Worm (Caenorhabditis elegans) whole organism, L4 larva: ENCODE data around the gene arrd-28.

ENCODE experiments used
- T26A8.4 ChIP-seq: fragments of 200-800 bp; sonication (Bioruptor generic); IDR thresholded peaks from 2 replicates; pipeline ENCODE4 v1.3.6; 2022; ENCODE audit warnings: missing genetic modification characterization, missing compliant biosample characterization
- aha-1 ChIP-seq: fragments of 150-350 bp; peaks from one replicate; lab custom pipeline; 2014; ENCODE audit warnings: missing biosample characterization, missing genetic modification characterization
- aly-2 ChIP-seq: sonication (generic microtip); optimal IDR thresholded peaks from 2 replicates; lab custom pipeline; 2018; ENCODE audit warnings: missing biosample characterization, missing genetic modification characterization
- arid-1 ChIP-seq: fragments of 200-800 bp; sonication (Bioruptor generic); conservative IDR thresholded peaks from 2 replicates; pipeline ENCODE4 v1.3.6; 2022; ENCODE audit warnings: missing genetic modification reagents, missing genetic modification characterization, missing compliant biosample characterization
- ceh-28 ChIP-seq: fragments of 150-350 bp; optimal IDR thresholded peaks from 2 replicates; lab custom pipeline; 2014; ENCODE audit warnings: missing biosample characterization, missing genetic modification reagents, missing genetic modification characterization
- ceh-32 ChIP-seq: sonication (generic microtip); optimal IDR thresholded peaks from 2 replicates; lab custom pipeline; 2016; ENCODE audit warnings: mild to moderate bottlenecking, missing genetic modification characterization, missing compliant biosample characterization; ENCODE audit not compliant: poor library complexity
- ceh-44 ChIP-seq: fragments of 200-800 bp; sonication (Bioruptor generic); IDR thresholded peaks from 2 replicates; pipeline ENCODE4 v1.3.6; 2022; ENCODE audit warnings: missing genetic modification reagents, missing genetic modification characterization, missing compliant biosample characterization
- ceh-62 ChIP-seq: sonication (generic microtip); optimal IDR thresholded peaks from 2 replicates; lab custom pipeline; 2017; ENCODE audit warnings: missing biosample characterization, missing genetic modification characterization
- cey-2 ChIP-seq: sonication (generic microtip); optimal IDR thresholded peaks from 3 replicates; lab custom pipeline; 2017; ENCODE audit warnings: missing genetic modification characterization, mild to moderate bottlenecking, missing compliant biosample characterization, antibody characterized with exemption, borderline replicate concordance; ENCODE audit not compliant: insufficient read depth
- daf-16 ChIP-seq, 3 experiments: sonication (generic microtip); optimal IDR thresholded peaks; 2 replicates each; lab custom pipeline; 2016 to 2017; ENCODE audit warnings: missing genetic modification characterization in 3 of 3, missing genetic modification reagents in 3 of 3, mild to moderate bottlenecking in 2 of 3, missing compliant biosample characterization in 2 of 3, missing biosample characterization in 1 of 3, moderate library complexity in 1 of 3
- dmd-6 ChIP-seq: fragments of 200-800 bp; sonication (Bioruptor generic); IDR thresholded peaks from 2 replicates; pipeline ENCODE4 v1.3.6; 2022; ENCODE audit warnings: missing genetic modification reagents, missing genetic modification characterization, missing compliant biosample characterization
- duxl-1 ChIP-seq: sonication (generic microtip); optimal IDR thresholded peaks from 2 replicates; lab custom pipeline; 2016; ENCODE audit warnings: mild to moderate bottlenecking, missing genetic modification characterization, moderate library complexity, missing compliant biosample characterization; ENCODE audit not compliant: poor library complexity
- dve-1 ChIP-seq: sonication (generic microtip); optimal IDR thresholded peaks from 2 replicates; lab custom pipeline; 2017; ENCODE audit warnings: antibody characterized with exemption, mild to moderate bottlenecking, missing genetic modification characterization, missing compliant biosample characterization; ENCODE audit not compliant: insufficient read depth
- fkh-10 ChIP-seq: fragments of 150-350 bp; optimal IDR thresholded peaks from 2 replicates; lab custom pipeline; 2014; ENCODE audit warnings: missing biosample characterization, missing genetic modification reagents, missing genetic modification characterization
- hlh-11 ChIP-seq: fragments of 200-800 bp; sonication (Bioruptor generic); optimal IDR thresholded peaks from 2 replicates; lab custom pipeline; 2018; ENCODE audit warnings: mild to moderate bottlenecking, missing genetic modification characterization, missing compliant biosample characterization
- jun-1 ChIP-seq: fragments of 150-350 bp; optimal IDR thresholded peaks from 2 replicates; lab custom pipeline; 2014; ENCODE audit warnings: missing biosample characterization, missing genetic modification reagents, missing genetic modification characterization
- lim-7 ChIP-seq: fragments of 200-800 bp; sonication (Bioruptor generic); IDR thresholded peaks from 2 replicates; pipeline ENCODE4 v1.3.6; 2022; ENCODE audit warnings: missing genetic modification characterization, missing compliant biosample characterization
- lin-1 ChIP-seq: fragments of 200-800 bp; sonication (Bioruptor generic); IDR thresholded peaks from 2 replicates; pipeline ENCODE4 v1.3.6; 2022; ENCODE audit warnings: missing genetic modification reagents, missing genetic modification characterization, missing compliant biosample characterization
- madf-9 ChIP-seq: fragments of 200-800 bp; sonication (Bioruptor generic); conservative IDR thresholded peaks from 2 replicates; pipeline ENCODE4 v1.3.6; 2022; ENCODE audit warnings: missing genetic modification reagents, missing genetic modification characterization, missing compliant biosample characterization
- mdt-29 ChIP-seq: fragments of 200-800 bp; sonication (Bioruptor generic); IDR thresholded peaks from 2 replicates; pipeline ENCODE4 v1.3.6; 2022; ENCODE audit warnings: missing genetic modification reagents, missing genetic modification characterization, missing compliant biosample characterization
- mes-2 ChIP-seq: sonication (generic microtip); optimal IDR thresholded peaks from 2 replicates; lab custom pipeline; 2016; ENCODE audit warnings: missing genotype, mild to moderate bottlenecking, missing genetic modification characterization, missing compliant biosample characterization; ENCODE audit not compliant: poor library complexity, severe bottlenecking
- nhr-25 ChIP-seq: sonication (generic microtip); optimal IDR thresholded peaks from 2 replicates; lab custom pipeline; 2017; ENCODE audit warnings: missing genetic modification characterization, mild to moderate bottlenecking, missing compliant biosample characterization, antibody characterized with exemption, moderate library complexity, borderline replicate concordance; ENCODE audit not compliant: insufficient read depth
- nhr-28 ChIP-seq: fragments of 150-350 bp; optimal IDR thresholded peaks from 2 replicates; lab custom pipeline; 2014; ENCODE audit warnings: missing biosample characterization, missing genetic modification characterization
- nhr-41 ChIP-seq: fragments of 200-800 bp; sonication (Bioruptor generic); IDR thresholded peaks from 2 replicates; pipeline ENCODE4 v1.3.6; 2022; ENCODE audit warnings: missing genetic modification reagents, missing genetic modification characterization, missing compliant biosample characterization
- nhr-42 ChIP-seq: fragments of 200-800 bp; sonication (Bioruptor generic); IDR thresholded peaks from 2 replicates; pipeline ENCODE4 v1.3.6; 2022; ENCODE audit warnings: missing genetic modification characterization, missing compliant biosample characterization
- nhr-77 ChIP-seq: fragments of 150-350 bp; optimal IDR thresholded peaks from 2 replicates; lab custom pipeline; 2014; ENCODE audit warnings: missing biosample characterization, missing genetic modification characterization
- pha-4 ChIP-seq, 2 experiments: fragments of 150-350 bp in 1 of 2; fragments of 200-800 bp in 1 of 2; sonication (Bioruptor generic) in 1 of 2; IDR thresholded peaks in 1 of 2; optimal IDR thresholded peaks in 1 of 2; 2 replicates each; pipeline versions ENCODE4 v1.3.6 to Lab custom; 2014 to 2022; ENCODE audit warnings: missing genetic modification characterization in 2 of 2, missing genetic modification reagents in 2 of 2, missing biosample characterization in 1 of 2, missing compliant biosample characterization in 1 of 2
- php-3 ChIP-seq: fragments of 200-800 bp; sonication (Bioruptor generic); IDR thresholded peaks from 2 replicates; pipeline ENCODE4 v1.3.6; 2022; ENCODE audit warnings: missing genetic modification reagents, missing genetic modification characterization, missing compliant biosample characterization
- rbr-2 ChIP-seq: sonication (generic microtip); optimal IDR thresholded peaks from 2 replicates; lab custom pipeline; 2016; ENCODE audit warnings: missing genotype, missing genetic modification characterization, missing compliant biosample characterization
- saeg-2 ChIP-seq: fragments of 200-800 bp; sonication (Bioruptor generic); IDR thresholded peaks from 2 replicates; pipeline ENCODE4 v1.3.6; 2022; ENCODE audit warnings: missing genetic modification reagents, missing genetic modification characterization, missing compliant biosample characterization
- set-16 ChIP-seq: fragments of 200-800 bp; sonication (Bioruptor generic); IDR thresholded peaks from 2 replicates; pipeline ENCODE4 v1.3.6; 2022; ENCODE audit warnings: missing genetic modification reagents, missing genetic modification characterization, missing compliant biosample characterization
- tag-97 ChIP-seq: fragments of 200-800 bp; sonication (Bioruptor generic); IDR thresholded peaks from 2 replicates; pipeline ENCODE4 v1.3.6; 2022; ENCODE audit warnings: missing genetic modification characterization, missing compliant biosample characterization
- unc-39 ChIP-seq: sonication (generic microtip); optimal IDR thresholded peaks from 2 replicates; lab custom pipeline; 2017; ENCODE audit warnings: missing biosample characterization, missing genetic modification characterization
- unc-62 ChIP-seq, 3 experiments: fragments of 150-350 bp in 1 of 3; sonication (generic microtip); optimal IDR thresholded peaks in 2 of 3; peaks in 1 of 3; 1 replicate in 1 of 3; 2 replicates in 2 of 3; lab custom pipeline; 2014 to 2017; ENCODE audit warnings: missing biosample characterization in 3 of 3, missing genetic modification characterization in 3 of 3, missing genetic modification reagents in 3 of 3, missing genotype in 1 of 3

arrd-28 gene

ce11 chrX:10225845-10226244 lies 42.0 kb downstream of the arrd-28 start:
- peak; percentile 68 for TF ChIP-seq fkh-10 (GFP tag; lab: Kevin White, UChicago)
- TF ChIP-seq madf-9 (GFP tag; lab: Robert Waterston, UW) = no peak
- TF ChIP-seq, all 104 proteins: peak for 1

ce11 chrX:10227217-10227616 lies 43.4 kb downstream of the arrd-28 start:
- TF ChIP-seq ceh-32 = no peak
- TF ChIP-seq unc-39 (tag; lab: Kevin White, UChicago) = no peak
- TF ChIP-seq saeg-2 (GFP tag; lab: Robert Waterston, UW) = no peak
- no peak for TF ChIP-seq T26A8.4 (GFP tag; lab: Robert Waterston, UW)
- TF ChIP-seq lim-7 (GFP tag; lab: Robert Waterston, UW) = no peak
- TF ChIP-seq fkh-10 (GFP tag; lab: Kevin White, UChicago) = no peak
- no peak for TF ChIP-seq pha-4 (GFP tag; IDR thresholded peaks at IDR 0.05; lab: Robert Waterston, UW)
- no peak for TF ChIP-seq pha-4 (tag; optimal IDR thresholded peaks at IDR 0.05; lab: Kevin White, UChicago)
- no peak for TF ChIP-seq ceh-28 (tag; lab: Kevin White, UChicago)
- no peak for TF ChIP-seq cey-2 (tag; lab: Kevin White, UChicago)
- no peak for TF ChIP-seq tag-97
- TF ChIP-seq ceh-44 (GFP tag; lab: Robert Waterston, UW) = no peak

- TF ChIP-seq daf-16 (GFP tag; optimal IDR thresholded peaks at IDR 0.05; lab: Kevin White, UChicago) = no peak
- peak; percentile 65 for TF ChIP-seq daf-16 (tag; optimal IDR thresholded peaks at IDR 0.05; lab: Kevin White, UChicago)
- TF ChIP-seq tag-97 = no peak
- TF ChIP-seq lin-1 = no peak
- TF ChIP-seq hlh-11 (tag; lab: Kevin White, UChicago) = no peak
- peak; percentile 83 for TF ChIP-seq aha-1 (tag; lab: Kevin White, UChicago)
- no peak for TF ChIP-seq pha-4 (GFP tag; IDR thresholded peaks at IDR 0.05; lab: Robert Waterston, UW)
- TF ChIP-seq pha-4 (tag; optimal IDR thresholded peaks at IDR 0.05; lab: Kevin White, UChicago) = no peak
- TF ChIP-seq mdt-29 = no peak
- TF ChIP-seq jun-1 (tag; lab: Kevin White, UChicago) = no peak
- no peak for TF ChIP-seq aly-2 (tag; lab: Kevin White, UChicago)
- TF ChIP-seq set-16 (GFP tag; lab: Robert Waterston, UW) = no peak
- no peak for TF ChIP-seq arid-1 (GFP tag; lab: Robert Waterston, UW)
- TF ChIP-seq ceh-62 = no peak
- peak in 1 of 2 experiments; percentile 28 for TF ChIP-seq unc-62 (GFP tag; optimal IDR thresholded peaks at IDR 0.05 in 1 of 2; lab: Kevin White, UChicago)
- TF ChIP-seq unc-62 (tag; optimal IDR thresholded peaks at IDR 0.05; lab: Kevin White, UChicago) = no peak
- no peak for TF ChIP-seq ceh-28 (tag; lab: Kevin White, UChicago)
- peak; percentile 24 for TF ChIP-seq nhr-28 (tag; lab: Kevin White, UChicago)
- no peak for TF ChIP-seq php-3 (GFP tag; lab: Robert Waterston, UW)
- TF ChIP-seq nhr-25 (tag; lab: Kevin White, UChicago) = no peak
- no peak for TF ChIP-seq mes-2
- no peak for TF ChIP-seq lim-7 (GFP tag; lab: Robert Waterston, UW)
- TF ChIP-seq duxl-1 (tag; lab: Kevin White, UChicago) = no peak
- no peak for TF ChIP-seq dmd-6 (GFP tag; lab: Robert Waterston, UW)
- no peak for TF ChIP-seq nhr-77 (tag; lab: Kevin White, UChicago)
- no peak for TF ChIP-seq nhr-42
- no peak for TF ChIP-seq rbr-2 (tag; lab: Kevin White, UChicago)
- no peak for TF ChIP-seq nhr-41 (GFP tag; lab: Robert Waterston, UW)
- TF ChIP-seq dve-1 (tag; lab: Kevin White, UChicago) = peak; percentile 13
Measured at ce11 chrX:10228094-10228746, 44.4 kb downstream of the arrd-28 start, which contains the start of gene C14H10.3. C14H10.3 (minus strand) TSS chrX:10228137.
